Worm (Caenorhabditis elegans) whole organism, mixed stage, embryonic: ENCODE measurements around the gene C05C10.5.

Experiments used
- M03D4.4 ChIP-seq: sonication (generic microtip); optimal IDR thresholded peaks from 2 replicates; lab custom pipeline; 2017; ENCODE audit warnings: mild to moderate bottlenecking, missing genetic modification characterization, missing compliant biosample characterization
- bed-3 ChIP-seq: fragments of 200-800 bp; sonication (Bioruptor generic); optimal IDR thresholded peaks from 3 replicates; lab custom pipeline; 2018; ENCODE audit warnings: mild to moderate bottlenecking, missing genetic modification characterization, moderate library complexity, missing compliant biosample characterization
- ceh-43 ChIP-seq: fragments of 200-800 bp; sonication (Bioruptor generic); optimal IDR thresholded peaks from 2 replicates; lab custom pipeline; 2018; ENCODE audit warnings: mild to moderate bottlenecking, missing genetic modification characterization, moderate library complexity, missing compliant biosample characterization
- ceh-83 ChIP-seq: fragments of 200-800 bp; sonication (Bioruptor generic); optimal IDR thresholded peaks from 2 replicates; lab custom pipeline; 2018; ENCODE audit warnings: mild to moderate bottlenecking, missing genetic modification characterization, missing compliant biosample characterization
- ces-1 ChIP-seq: fragments of 150-350 bp; optimal IDR thresholded peaks from 2 replicates; lab custom pipeline; 2014; ENCODE audit warnings: missing biosample characterization, missing genetic modification reagents, missing genetic modification characterization
- drap-1 ChIP-seq: fragments of 200-800 bp; sonication (Bioruptor generic); optimal IDR thresholded peaks from 3 replicates; lab custom pipeline; 2018; ENCODE audit warnings: mild to moderate bottlenecking, missing genetic modification characterization, missing compliant biosample characterization
- elt-1 ChIP-seq: sonication (generic microtip); optimal IDR thresholded peaks from 2 replicates; lab custom pipeline; 2017; ENCODE audit warnings: missing genetic modification characterization, mild to moderate bottlenecking, missing compliant biosample characterization, antibody characterized with exemption, moderate library complexity, borderline replicate concordance; ENCODE audit not compliant: insufficient read depth
- elt-3 ChIP-seq: fragments of 150-350 bp; optimal IDR thresholded peaks from 2 replicates; lab custom pipeline; 2014; ENCODE audit warnings: missing biosample characterization, missing genetic modification characterization
- flh-1 ChIP-seq: fragments of 200-800 bp; sonication (Bioruptor generic); optimal IDR thresholded peaks from 2 replicates; lab custom pipeline; 2018; ENCODE audit warnings: mild to moderate bottlenecking, missing genetic modification characterization, moderate library complexity, missing compliant biosample characterization
- lin-32 ChIP-seq: fragments of 200-800 bp; sonication (Bioruptor generic); optimal IDR thresholded peaks from 2 replicates; lab custom pipeline; 2018; ENCODE audit warnings: mild to moderate bottlenecking, missing genetic modification characterization, missing compliant biosample characterization
- mab-5 ChIP-seq: fragments of 150-350 bp; optimal IDR thresholded peaks from 2 replicates; lab custom pipeline; 2014; ENCODE audit warnings: missing biosample characterization, missing genetic modification characterization
- mep-1 ChIP-seq: fragments of 150-350 bp; optimal IDR thresholded peaks from 2 replicates; lab custom pipeline; 2017; ENCODE audit warnings: missing biosample characterization, missing genetic modification reagents, missing genetic modification characterization, inconsistent platforms
- mls-2 ChIP-seq: sonication (generic microtip); optimal IDR thresholded peaks from 2 replicates; lab custom pipeline; 2016; ENCODE audit warnings: mild to moderate bottlenecking, missing genetic modification characterization, moderate library complexity, missing compliant biosample characterization
- nhr-12 ChIP-seq: fragments of 150-350 bp; optimal IDR thresholded peaks from 2 replicates; lab custom pipeline; 2014; ENCODE audit warnings: missing biosample characterization, missing genetic modification characterization
- nhr-2 ChIP-seq: fragments of 150-350 bp; optimal IDR thresholded peaks from 2 replicates; lab custom pipeline; 2014; ENCODE audit warnings: missing biosample characterization, missing genetic modification characterization
- nhr-237 ChIP-seq: fragments of 150-350 bp; optimal IDR thresholded peaks from 2 replicates; lab custom pipeline; 2014; ENCODE audit warnings: missing biosample characterization, missing genetic modification characterization
- nhr-28 ChIP-seq: fragments of 150-350 bp; optimal IDR thresholded peaks from 2 replicates; lab custom pipeline; 2014; ENCODE audit warnings: missing biosample characterization, missing genetic modification characterization
- nhr-76 ChIP-seq: sonication (generic microtip); optimal IDR thresholded peaks from 2 replicates; lab custom pipeline; 2017; ENCODE audit warnings: missing biosample characterization, missing genetic modification characterization
- pha-4 ChIP-seq: fragments of 150-350 bp; optimal IDR thresholded peaks from 2 replicates; lab custom pipeline; 2018; ENCODE audit warnings: missing biosample characterization, missing genetic modification reagents, missing genetic modification characterization
- sptf-1 ChIP-seq: sonication (generic microtip); optimal IDR thresholded peaks from 2 replicates; lab custom pipeline; 2017; ENCODE audit warnings: mild to moderate bottlenecking, missing genetic modification characterization, moderate library complexity, missing compliant biosample characterization
- tbx-8 ChIP-seq: fragments of 200-800 bp; sonication (Bioruptor generic); optimal IDR thresholded peaks from 2 replicates; lab custom pipeline; 2018; ENCODE audit warnings: mild to moderate bottlenecking, missing genetic modification characterization, moderate library complexity, missing compliant biosample characterization
- unc-120 ChIP-seq: sonication (generic microtip); optimal IDR thresholded peaks from 2 replicates; lab custom pipeline; 2017; ENCODE audit warnings: missing genetic modification characterization, missing compliant biosample characterization; ENCODE audit not compliant: poor library complexity, severe bottlenecking
- unc-39 ChIP-seq: fragments of 150-350 bp; optimal IDR thresholded peaks from 2 replicates; lab custom pipeline; 2014; ENCODE audit warnings: missing biosample characterization, missing genetic modification characterization
- unc-62 ChIP-seq: fragments of 150-350 bp; optimal IDR thresholded peaks from 2 replicates; lab custom pipeline; 2014; ENCODE audit warnings: missing biosample characterization, missing genetic modification reagents, missing genetic modification characterization
- zip-8 ChIP-seq: fragments of 150-350 bp; optimal IDR thresholded peaks from 2 replicates; lab custom pipeline; 2014; ENCODE audit warnings: missing biosample characterization, missing genetic modification characterization

C05C10.5 gene

DNA sequence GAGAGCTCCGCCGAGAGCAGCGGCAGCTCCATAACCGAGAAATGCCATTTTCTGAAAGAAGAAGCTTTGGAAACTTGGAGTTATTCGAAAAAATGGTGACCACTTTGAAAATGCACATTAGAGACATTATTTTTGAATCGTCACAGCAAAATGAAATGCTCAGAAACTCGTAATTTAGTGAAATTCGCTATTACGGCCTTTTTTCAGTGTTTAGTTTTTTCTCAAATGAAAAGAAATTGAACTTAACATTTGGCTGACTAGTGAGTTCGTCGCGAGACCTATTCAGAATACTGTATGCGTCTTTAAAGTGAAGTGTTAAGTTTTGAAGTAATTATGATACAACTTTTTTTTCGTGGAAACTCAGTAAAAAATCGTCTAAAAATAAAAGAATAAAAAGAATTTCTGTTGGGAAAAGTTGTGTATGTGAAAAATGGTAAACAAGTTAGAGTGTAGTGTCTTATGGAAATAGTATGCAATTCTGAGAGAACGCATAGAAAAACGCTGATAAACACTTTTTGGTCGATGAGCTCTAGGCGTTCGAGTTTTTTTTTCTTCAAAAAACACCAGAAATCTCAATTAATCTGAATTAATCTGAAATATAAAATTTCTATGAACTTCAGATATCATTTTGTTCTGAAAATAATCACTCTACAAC lies 31.7 kb downstream of the C05C10.5 start, which contains the start of gene R53.5:
Gene R53.5 (minus strand): TSS at position 51 of the 655 bp plus-strand sequence.
- TF ChIP-seq sptf-1: no peak
- TF ChIP-seq nhr-237 (tag; lab: Kevin White, UChicago): no peak
- no peak for TF ChIP-seq nhr-2
- no peak for TF ChIP-seq nhr-28 (tag; lab: Kevin White, UChicago)
- no peak for TF ChIP-seq unc-39 (tag; lab: Kevin White, UChicago)
- TF ChIP-seq mab-5: no peak
- TF ChIP-seq flh-1: no peak
- no peak for TF ChIP-seq mep-1
- TF ChIP-seq pha-4 (tag; lab: Kevin White, UChicago): no peak
- TF ChIP-seq unc-62: no peak
- no peak for TF ChIP-seq drap-1 (GFP tag; lab: Kevin White, UChicago)
- TF ChIP-seq nhr-12 (tag; lab: Kevin White, UChicago): no peak
- TF ChIP-seq zip-8 (tag; lab: Kevin White, UChicago): no peak

ce11 chrII:9974210-9974609 lies 35.4 kb downstream of the C05C10.5 start:
- TF ChIP-seq lin-32 (GFP tag; lab: Kevin White, UChicago) (no peak), ceh-83 (GFP tag; lab: Kevin White, UChicago) (no peak), elt-1 (peak; percentile 52)

DNA sequence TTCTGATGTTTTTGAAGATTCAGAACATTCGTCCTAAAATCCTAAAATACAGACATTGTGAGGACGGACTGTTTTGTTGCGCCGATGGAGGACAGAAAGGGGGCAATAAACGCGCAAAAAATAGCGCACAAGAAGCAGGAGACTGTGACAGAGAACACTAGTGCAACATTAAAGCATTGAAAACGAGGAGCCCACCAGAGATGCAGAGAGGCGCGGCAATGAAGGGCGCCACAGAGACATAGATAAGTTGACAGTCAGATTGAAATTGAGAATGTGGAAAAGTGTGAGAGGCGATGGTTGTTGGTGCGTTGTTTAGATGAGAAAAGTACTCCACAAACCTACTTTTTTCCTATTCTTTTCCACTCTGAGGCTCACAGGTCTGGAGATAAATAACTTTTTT lies 36.1 kb downstream of the C05C10.5 start, which contains the start of gene aakg-5:
Gene aakg-5 (minus strand): TSS at position 159 of the 400 bp plus-strand sequence.
- peak; percentile 43 for TF ChIP-seq pha-4 (tag; lab: Kevin White, UChicago)
- peak; percentile 4 for TF ChIP-seq unc-120 (tag; lab: Kevin White, UChicago)
- TF ChIP-seq ceh-43 (GFP tag; lab: Kevin White, UChicago): no peak

ce11 chrII:9976405-9976804 lies 37.6 kb downstream of the C05C10.5 start, which contains the start of gene R53.8:
Gene R53.8, plus strand, starts transcription at chrII:9976705.
- TF ChIP-seq nhr-28 (tag; lab: Kevin White, UChicago): no peak
- no peak for TF ChIP-seq elt-3 (tag; lab: Kevin White, UChicago)
- no peak for TF ChIP-seq flh-1
- TF ChIP-seq mls-2 (tag; lab: Kevin White, UChicago): no peak
- TF ChIP-seq bed-3 (GFP tag; lab: Kevin White, UChicago): no peak
- no peak for TF ChIP-seq M03D4.4 (tag; lab: Kevin White, UChicago)
- TF ChIP-seq tbx-8 (GFP tag; lab: Kevin White, UChicago): no peak
- no peak for TF ChIP-seq unc-62
- no peak for TF ChIP-seq nhr-76 (tag; lab: Kevin White, UChicago)

- no peak for TF ChIP-seq unc-120 (tag; lab: Kevin White, UChicago)
- TF ChIP-seq, all 35 proteins: peak for 0
Observed at ce11 chrII:9980077-9980631, 41.3 kb downstream of the C05C10.5 start, which contains the start of gene ZK892.6. Gene ZK892.6, minus strand, starts transcription at chrII:9980127.

- TF ChIP-seq zip-8 (tag; lab: Kevin White, UChicago) (no peak), bed-3 (GFP tag; lab: Kevin White, UChicago) (no peak), drap-1 (GFP tag; lab: Kevin White, UChicago) (no peak)
- TF ChIP-seq, all 35 proteins: peak for 0
Observed at ce11 chrII:9981760-9982159, 42.9 kb downstream of the C05C10.5 start, which contains the start of gene sdz-38. Gene sdz-38, minus strand, starts transcription at chrII:9981860.

- TF ChIP-seq pha-4 (tag; lab: Kevin White, UChicago): no peak
- peak; percentile 93 for TF ChIP-seq ces-1
Observed at ce11 chrII:9982437-9982836, 43.6 kb downstream of the C05C10.5 start.
